Worm (Caenorhabditis elegans): ENCODE data around the gene gst-38.

gst-38 gene

ce11 chrV:15915919-15916318, at the start of gene gst-38:
Gene gst-38 (minus strand): TSS chrV:15916070.
- no peak for TF ChIP-seq mec-3 (tag; optimal IDR thresholded peaks at IDR 0.05; ENCODE audit: borderline replicate concordance)
- no peak for TF ChIP-seq pros-1 (tag; optimal IDR thresholded peaks at IDR 0.05)
- no peak for TF ChIP-seq nhr-232 (tag; optimal IDR thresholded peaks at IDR 0.05)
- TF ChIP-seq K09A11.1 (tag; optimal IDR thresholded peaks at IDR 0.05; ENCODE audit: insufficient read depth) = no peak
- no peak for TF ChIP-seq pag-3 (tag; optimal IDR thresholded peaks at IDR 0.05; ENCODE audit: borderline replicate concordance)
- TF ChIP-seq ceh-45 (GFP tag; IDR thresholded peaks at IDR 0.05) = no peak

- TF ChIP-seq elt-2 (tag; optimal IDR thresholded peaks at IDR 0.05) = no peak
- TF ChIP-seq K09A11.1 (tag; optimal IDR thresholded peaks at IDR 0.05; ENCODE audit: insufficient read depth) = no peak
- no peak for TF ChIP-seq ceh-2 (tag; optimal IDR thresholded peaks at IDR 0.05)
- TF ChIP-seq ttx-3 (tag; optimal IDR thresholded peaks at IDR 0.05) = no peak
- TF ChIP-seq ceh-9 (tag; optimal IDR thresholded peaks at IDR 0.05) = no peak
- no peak for TF ChIP-seq hlh-15 (tag; optimal IDR thresholded peaks at IDR 0.05)
- no peak for TF ChIP-seq pros-1 (tag; optimal IDR thresholded peaks at IDR 0.05)
- TF ChIP-seq C08G9.2 (tag; optimal IDR thresholded peaks at IDR 0.05) = no peak
- TF ChIP-seq T23F11.4 (GFP tag; optimal IDR thresholded peaks at IDR 0.05) = no peak
- TF ChIP-seq pqm-1 (tag; optimal IDR thresholded peaks at IDR 0.05) = no peak
- TF ChIP-seq mec-3 (tag; optimal IDR thresholded peaks at IDR 0.05; ENCODE audit: borderline replicate concordance) = no peak
- no peak for TF ChIP-seq fkh-6 (tag; optimal IDR thresholded peaks at IDR 0.05)
- no peak for TF ChIP-seq elt-4 (tag; optimal IDR thresholded peaks at IDR 0.05)
- no peak for TF ChIP-seq nhr-11 (tag; optimal IDR thresholded peaks at IDR 0.05)
- no peak for TF ChIP-seq hlh-6 (tag; optimal IDR thresholded peaks at IDR 0.05)
- no peak for TF ChIP-seq ceh-45 (GFP tag; IDR thresholded peaks at IDR 0.05)
- no peak for TF ChIP-seq Y22D7AL.16 (tag; optimal IDR thresholded peaks at IDR 0.05)
Measured at ce11 chrV:15965114-15965513, 49.2 kb upstream of the gst-38 start, which contains the start of gene sri-2. Gene sri-2 (minus strand): TSS chrV:15965214.

ce11 chrV:15959456-15959855, 43.6 kb upstream of the gst-38 start:
- TF ChIP-seq Y22D7AL.16 (tag; optimal IDR thresholded peaks at IDR 0.05) (no peak), pqm-1 (tag; optimal IDR thresholded peaks at IDR 0.05) (no peak), mec-3 (tag; optimal IDR thresholded peaks at IDR 0.05; ENCODE audit: borderline replicate concordance) (no peak), ahr-1 (tag; optimal IDR thresholded peaks at IDR 0.05) (no peak), elt-4 (tag; optimal IDR thresholded peaks at IDR 0.05) (no peak), sdc-2 (tag; optimal IDR thresholded peaks at IDR 0.05) (no peak), dmd-4 (tag; optimal IDR thresholded peaks at IDR 0.05; ENCODE audit: borderline replicate concordance) (no peak), K02D7.2 (tag; optimal IDR thresholded peaks at IDR 0.05) (no peak), nhr-232 (tag; optimal IDR thresholded peaks at IDR 0.05) (no peak), zip-5 (tag; optimal IDR thresholded peaks at IDR 0.05) (no peak), tbx-7 (tag; optimal IDR thresholded peaks at IDR 0.05) (no peak), madf-2 (tag; optimal IDR thresholded peaks at IDR 0.05) (no peak), ceh-18 (tag; optimal IDR thresholded peaks at IDR 0.05) (no peak), ceh-22 (tag; optimal IDR thresholded peaks at IDR 0.05) (no peak), ref-2 (tag; optimal IDR thresholded peaks at IDR 0.05) (no peak), tbx-2 (tag; optimal IDR thresholded peaks at IDR 0.05) (no peak), odd-2 (tag; optimal IDR thresholded peaks at IDR 0.05) (no peak), syd-9 (tag; optimal IDR thresholded peaks at IDR 0.05) (no peak)

ce11 chrV:15957098-15957497, 41.2 kb upstream of the gst-38 start, which contains the start of gene F36G9.3:
Gene F36G9.3 (plus strand): TSS chrV:15957398.
- TF ChIP-seq pag-3 (tag; optimal IDR thresholded peaks at IDR 0.05; ENCODE audit: borderline replicate concordance) (no peak), rnt-1 (tag; optimal IDR thresholded peaks at IDR 0.05) (no peak), sox-2 (GFP tag; IDR thresholded peaks at IDR 0.05) (no peak), ref-2 (tag; optimal IDR thresholded peaks at IDR 0.05) (no peak), unc-42 (tag; optimal IDR thresholded peaks at IDR 0.05) (no peak), ttx-3 (tag; optimal IDR thresholded peaks at IDR 0.05) (no peak), K02D7.2 (tag; optimal IDR thresholded peaks at IDR 0.05) (no peak), ceh-18 (tag; optimal IDR thresholded peaks at IDR 0.05) (no peak), hlh-13 (GFP tag; optimal IDR thresholded peaks at IDR 0.05) (no peak), pha-2 (tag; optimal IDR thresholded peaks at IDR 0.05) (no peak), ets-4 (tag; optimal IDR thresholded peaks at IDR 0.05) (no peak), C38D4.7 (GFP tag; optimal IDR thresholded peaks at IDR 0.05) (no peak), syd-9 (tag; optimal IDR thresholded peaks at IDR 0.05) (no peak), nhr-11 (tag; optimal IDR thresholded peaks at IDR 0.05) (no peak), nhr-232 (tag; optimal IDR thresholded peaks at IDR 0.05) (no peak), unc-3 (GFP tag; conservative IDR thresholded peaks at IDR 0.05) (no peak), unc-3 (tag; optimal IDR thresholded peaks at IDR 0.05) (no peak), ceh-6 (GFP tag; optimal IDR thresholded peaks at IDR 0.05) (no peak), unc-86 (tag; optimal IDR thresholded peaks at IDR 0.05) (no peak)
